Worm (Caenorhabditis elegans) whole organism, young adult: ENCODE measurements around the gene let-805.
A peak's percentile ranks its signal among the peaks of the same experiment; 100 is the strongest.

Experiments used
- B0019.2 ChIP-seq: fragments of 200-800 bp; sonication (Bioruptor generic); conservative IDR thresholded peaks from 2 replicates; pipeline ENCODE4 v1.3.6; 2022; ENCODE audit warnings: missing genetic modification reagents, missing genetic modification characterization, missing compliant biosample characterization
- B0336.3 ChIP-seq: fragments of 200-800 bp; sonication (Bioruptor generic); IDR thresholded peaks from 2 replicates; pipeline ENCODE4 v1.3.6; 2022; ENCODE audit warnings: missing genetic modification characterization, missing compliant biosample characterization
- C17E4.6 ChIP-seq: fragments of 200-800 bp; sonication (Bioruptor generic); IDR thresholded peaks from 2 replicates; pipeline ENCODE4 v1.3.6; 2022; ENCODE audit warnings: missing genetic modification reagents, missing genetic modification characterization, missing compliant biosample characterization
- D2030.7 ChIP-seq: fragments of 200-800 bp; sonication (Bioruptor generic); IDR thresholded peaks from 2 replicates; pipeline ENCODE4 v1.3.6; 2022; ENCODE audit warnings: missing genetic modification reagents, missing genetic modification characterization, missing compliant biosample characterization
- F33H1.4 ChIP-seq: fragments of 200-800 bp; sonication (Bioruptor generic); IDR thresholded peaks from 2 replicates; pipeline ENCODE4 v1.3.6; 2022; ENCODE audit warnings: missing genetic modification reagents, missing genetic modification characterization, missing compliant biosample characterization
- F49E8.2 ChIP-seq: sonication (generic microtip); optimal IDR thresholded peaks from 3 replicates; lab custom pipeline; 2017; ENCODE audit warnings: missing genetic modification characterization, mild to moderate bottlenecking, missing compliant biosample characterization, antibody characterized with exemption, moderate library complexity; ENCODE audit not compliant: insufficient read depth
- F55B11.4 ChIP-seq: sonication (generic microtip); optimal IDR thresholded peaks from 2 replicates; lab custom pipeline; 2016; ENCODE audit warnings: missing compliant biosample characterization, missing genetic modification characterization, borderline replicate concordance; ENCODE audit not compliant: insufficient read depth
- K12H6.12 ChIP-seq: fragments of 200-800 bp; sonication (Bioruptor generic); optimal IDR thresholded peaks from 2 replicates; lab custom pipeline; 2018; ENCODE audit warnings: mild to moderate bottlenecking, missing genetic modification characterization, missing compliant biosample characterization
- aptf-2 ChIP-seq: fragments of 200-800 bp; sonication (Bioruptor generic); conservative IDR thresholded peaks from 2 replicates; pipeline ENCODE4 v1.3.6; 2022; ENCODE audit warnings: missing genetic modification reagents, missing genetic modification characterization, missing compliant biosample characterization
- ceh-100 ChIP-seq: fragments of 200-800 bp; sonication (Bioruptor generic); IDR thresholded peaks from 2 replicates; pipeline ENCODE4 v1.3.6; 2022; ENCODE audit warnings: missing genetic modification reagents, missing genetic modification characterization, missing compliant biosample characterization
- die-1 ChIP-seq: sonication (generic microtip); optimal IDR thresholded peaks from 2 replicates; lab custom pipeline; 2016; ENCODE audit warnings: missing genotype, mild to moderate bottlenecking, missing genetic modification characterization, missing compliant biosample characterization
- efl-1 ChIP-seq: fragments of 150-350 bp; optimal IDR thresholded peaks from 2 replicates; lab custom pipeline; 2014; ENCODE audit warnings: missing biosample characterization, missing genetic modification reagents, missing genetic modification characterization
- ets-4 ChIP-seq: fragments of 200-800 bp; sonication (Bioruptor generic); optimal IDR thresholded peaks from 2 replicates; lab custom pipeline; 2018; ENCODE audit warnings: mild to moderate bottlenecking, missing genetic modification characterization, missing compliant biosample characterization
- hlh-12 ChIP-seq: sonication (generic microtip); optimal IDR thresholded peaks from 2 replicates; lab custom pipeline; 2016; ENCODE audit warnings: missing genetic modification characterization, missing compliant biosample characterization
- let-526 ChIP-seq: fragments of 200-800 bp; sonication (Bioruptor generic); IDR thresholded peaks from 2 replicates; pipeline ENCODE4 v1.3.6; 2022; ENCODE audit warnings: missing genetic modification reagents, missing genetic modification characterization, missing compliant biosample characterization
- lin-35 ChIP-seq, 3 experiments: fragments of 150-350 bp in 2 of 3; sonication (generic microtip) in 1 of 3; optimal IDR thresholded peaks; 2 replicates each; lab custom pipeline; 2014 to 2018; ENCODE audit warnings: missing biosample characterization in 3 of 3, missing genetic modification characterization in 3 of 3, missing genetic modification reagents in 3 of 3
- lin-40 ChIP-seq: sonication (generic microtip); optimal IDR thresholded peaks from 2 replicates; lab custom pipeline; 2016; ENCODE audit warnings: missing genetic modification characterization, mild to moderate bottlenecking, missing compliant biosample characterization, missing genotype, missing genetic modification reagents
- lsy-27 ChIP-seq: sonication (generic microtip); optimal IDR thresholded peaks from 2 replicates; lab custom pipeline; 2017; ENCODE audit warnings: missing genetic modification characterization, mild to moderate bottlenecking, missing compliant biosample characterization, antibody characterized with exemption, missing genotype, borderline replicate concordance; ENCODE audit not compliant: insufficient read depth
- madf-6 ChIP-seq: fragments of 200-800 bp; sonication (Bioruptor generic); IDR thresholded peaks from 2 replicates; pipeline ENCODE4 v1.3.6; 2022; ENCODE audit warnings: missing genetic modification reagents, missing genetic modification characterization, missing compliant biosample characterization
- mcd-1 ChIP-seq: fragments of 200-800 bp; sonication (Bioruptor generic); IDR thresholded peaks from 2 replicates; pipeline ENCODE4 v1.3.6; 2022; ENCODE audit warnings: missing genetic modification reagents, missing genetic modification characterization, missing compliant biosample characterization
- nfyb-1 ChIP-seq: fragments of 200-800 bp; sonication (Bioruptor generic); IDR thresholded peaks from 2 replicates; pipeline ENCODE4 v1.3.6; 2022; ENCODE audit warnings: missing genetic modification reagents, missing genetic modification characterization, missing compliant biosample characterization
- nhr-27 ChIP-seq: fragments of 200-800 bp; sonication (Bioruptor generic); optimal IDR thresholded peaks from 2 replicates; lab custom pipeline; 2018; ENCODE audit warnings: mild to moderate bottlenecking, missing genetic modification characterization, moderate library complexity, missing compliant biosample characterization
- nhr-80 ChIP-seq: sonication (generic microtip); optimal IDR thresholded peaks from 2 replicates; lab custom pipeline; 2016; ENCODE audit warnings: missing genetic modification characterization, missing compliant biosample characterization
- nhr-90 ChIP-seq: sonication (generic microtip); optimal IDR thresholded peaks from 2 replicates; lab custom pipeline; 2016; ENCODE audit warnings: missing genotype, mild to moderate bottlenecking, missing genetic modification characterization, missing compliant biosample characterization
- pbrm-1 ChIP-seq: fragments of 200-800 bp; sonication (Bioruptor generic); IDR thresholded peaks from 2 replicates; pipeline ENCODE4 v1.3.6; 2022; ENCODE audit warnings: missing genetic modification reagents, missing genetic modification characterization, missing compliant biosample characterization
- rpc-1 ChIP-seq, 2 experiments: fragments of 150-350 bp in 1 of 2; sonication (generic microtip) in 1 of 2; optimal IDR thresholded peaks; 2 replicates each; lab custom pipeline; 2014 to 2018; ENCODE audit warnings: missing biosample characterization in 1 of 2, missing genetic modification characterization in 1 of 2, missing genetic modification reagents in 1 of 2, missing genotype in 1 of 2
- tbp1 ChIP-seq: fragments of 200-800 bp; sonication (Bioruptor generic); optimal IDR thresholded peaks from 2 replicates; lab custom pipeline; 2018; ENCODE audit warnings: mild to moderate bottlenecking, missing genetic modification characterization, missing compliant biosample characterization
- tlf-1 ChIP-seq: fragments of 200-800 bp; sonication (Bioruptor generic); optimal IDR thresholded peaks from 2 replicates; lab custom pipeline; 2018; ENCODE audit warnings: mild to moderate bottlenecking, missing genetic modification characterization, missing compliant biosample characterization
- xnd-1 ChIP-seq: sonication (generic microtip); optimal IDR thresholded peaks from 2 replicates; lab custom pipeline; 2016; ENCODE audit warnings: missing genotype, missing genetic modification reagents, missing genetic modification characterization, missing compliant biosample characterization
- zfh-2 ChIP-seq: fragments of 200-800 bp; sonication (Bioruptor generic); conservative IDR thresholded peaks from 2 replicates; pipeline ENCODE4 v1.3.6; 2022; ENCODE audit warnings: missing genetic modification reagents, missing genetic modification characterization, missing compliant biosample characterization
- ztf-26 ChIP-seq: sonication (generic microtip); optimal IDR thresholded peaks from 2 replicates; lab custom pipeline; 2017; ENCODE audit warnings: missing genetic modification characterization, missing compliant biosample characterization
- ztf-3 ChIP-seq: fragments of 200-800 bp; sonication (Bioruptor generic); optimal IDR thresholded peaks from 2 replicates; lab custom pipeline; 2018; ENCODE audit warnings: mild to moderate bottlenecking, missing genetic modification characterization, missing compliant biosample characterization

The let-805 gene

ce11 chrIII:2657783-2658182 lies at the start of gene let-805:
Gene let-805, plus strand, starts transcription at chrIII:2658083.
- TF ChIP-seq die-1 (tag; lab: Kevin White, UChicago) = no peak

- TF ChIP-seq nfyb-1 = no peak
- TF ChIP-seq B0019.2 (GFP tag; lab: Robert Waterston, UW) = no peak
- no peak for TF ChIP-seq lin-40 (tag; lab: Kevin White, UChicago)
- no peak for TF ChIP-seq zfh-2
- no peak for TF ChIP-seq nhr-27 (tag; lab: Kevin White, UChicago)
- no peak for TF ChIP-seq ztf-26 (tag; lab: Kevin White, UChicago)
- no peak for TF ChIP-seq tbp1
- no peak for TF ChIP-seq K12H6.12 (tag; lab: Kevin White, UChicago)
- no peak for TF ChIP-seq pbrm-1
- TF ChIP-seq let-526 = no peak
- no peak for TF ChIP-seq madf-6
- TF ChIP-seq C17E4.6 (GFP tag; lab: Robert Waterston, UW) = no peak
- TF ChIP-seq ets-4 (GFP tag; lab: Kevin White, UChicago) = no peak
- no peak for TF ChIP-seq D2030.7 (GFP tag; lab: Robert Waterston, UW)
- no peak for TF ChIP-seq efl-1 (GFP tag; lab: Kevin White, UChicago)
- TF ChIP-seq ztf-3 = no peak
- TF ChIP-seq rpc-1 (optimal IDR thresholded peaks at IDR 0.05; lab: Kevin White, UChicago) = no peak
- TF ChIP-seq rpc-1 (tag; optimal IDR thresholded peaks at IDR 0.05; lab: Kevin White, UChicago) = no peak
- TF ChIP-seq ceh-100 (GFP tag; lab: Robert Waterston, UW) = no peak
- no peak for TF ChIP-seq hlh-12
These were observed 41.7 kb upstream of the let-805 start for ce11 chrIII:2616212-2616611.

- no peak for TF ChIP-seq tlf-1 (GFP tag; lab: Kevin White, UChicago)
- TF ChIP-seq B0336.3 (GFP tag; lab: Robert Waterston, UW) = no peak
- 0 out of 2 replicates have a peak, but pooled peaks have one; percentile 38 for TF ChIP-seq zfh-2
- TF ChIP-seq, all 124 proteins: peak for 1
These were observed 39.2 kb upstream of the let-805 start, which contains the start of gene Y71H2B.4 for ce11 chrIII:2618663-2619062. Gene Y71H2B.4, plus strand, starts transcription at chrIII:2618963.

ce11 chrIII:2619559-2619958 lies 38.3 kb upstream of the let-805 start, which contains the start of gene ppfr-4:
Gene ppfr-4, plus strand, starts transcription at chrIII:2619936.
- peak; percentile 20; the same call in 1 of the 2 replicates for TF ChIP-seq F33H1.4 (GFP tag; lab: Robert Waterston, UW)
- TF ChIP-seq lin-35 (GFP tag; optimal IDR thresholded peaks at IDR 0.05; lab: Kevin White, UChicago) = peak in 1 of 3 experiments; percentile 56
- TF ChIP-seq madf-6 = 0 out of 2 replicates have a peak, but pooled peaks have one; percentile 34
- no peak for TF ChIP-seq nhr-90 (tag; lab: Kevin White, UChicago)
- TF ChIP-seq mcd-1 (GFP tag; lab: Robert Waterston, UW) = peak; percentile 13; the same call in 1 of the 2 replicates
- TF ChIP-seq xnd-1 = no peak
- TF ChIP-seq F49E8.2 = no peak

ce11 chrIII:2622870-2623269 lies 35.0 kb upstream of the let-805 start, which contains the start of gene Y71H2B.2:
Gene Y71H2B.2, plus strand, starts transcription at chrIII:2623170.
- TF ChIP-seq F55B11.4 (tag; lab: Kevin White, UChicago) (no peak), aptf-2 (GFP tag; lab: Robert Waterston, UW) (no peak), nhr-80 (tag; lab: Kevin White, UChicago) (no peak), lsy-27 (no peak)
